Worm (Caenorhabditis elegans) whole organism, L2 larva: ENCODE measurements around the gene Y34B4A.10.

Experiments used
- lin-39 ChIP-seq: fragments of 150-350 bp; optimal IDR thresholded peaks from 2 replicates; lab custom pipeline; 2014; ENCODE audit warnings: missing biosample characterization, missing genetic modification reagents, missing genetic modification characterization
- unc-62 ChIP-seq: fragments of 150-350 bp; optimal IDR thresholded peaks from 2 replicates; lab custom pipeline; 2014; ENCODE audit warnings: missing biosample characterization, missing genetic modification reagents, missing genetic modification characterization

ce11 chrX:5208326-5208725 is 41.4 kb upstream of the Y34B4A.10 start:
- TF ChIP-seq unc-62 (GFP tag; lab: Kevin White, UChicago) (no peak), lin-39 (no peak)
